Fruit fly (Drosophila melanogaster) whole organism, prepupa: ENCODE results near the gene CG5861.

ENCODE experiments used
- Blimp-1 ChIP-seq: fragments of 200-800 bp; sonication (Bioruptor generic); optimal IDR thresholded peaks from 3 replicates; lab custom pipeline; 2017; ENCODE audit warnings: missing biosample characterization, missing genetic modification characterization, mild to moderate bottlenecking, moderate library complexity, missing genetic modification reagents
- CG10669 ChIP-seq: fragments of 200-800 bp; sonication (Bioruptor generic); optimal IDR thresholded peaks from 3 replicates; lab custom pipeline; 2018; ENCODE audit warnings: missing biosample characterization, mild to moderate bottlenecking, missing genetic modification characterization, moderate library complexity
- CG11762 ChIP-seq: fragments of 200-800 bp; sonication (Bioruptor generic); optimal IDR thresholded peaks from 3 replicates; lab custom pipeline; 2016; ENCODE audit warnings: missing biosample characterization, missing genetic modification characterization; ENCODE audit not compliant: insufficient read depth
- CG11902 ChIP-seq: fragments of 200-800 bp; sonication (Bioruptor generic); optimal IDR thresholded peaks from 3 replicates; lab custom pipeline; 2016; ENCODE audit warnings: missing biosample characterization, missing genetic modification characterization
- CG1621 ChIP-seq: fragments of 200-800 bp; sonication (Bioruptor generic); optimal IDR thresholded peaks from 3 replicates; lab custom pipeline; 2018; ENCODE audit warnings: missing biosample characterization, mild to moderate bottlenecking, missing genetic modification characterization
- CG31627 ChIP-seq: fragments of 200-800 bp; sonication (Bioruptor generic); optimal IDR thresholded peaks from 3 replicates; lab custom pipeline; 2016; ENCODE audit warnings: missing biosample characterization, missing genetic modification characterization
- CG32006 ChIP-seq: fragments of 200-800 bp; sonication (Bioruptor generic); optimal IDR thresholded peaks from 3 replicates; lab custom pipeline; 2017; ENCODE audit warnings: missing biosample characterization, mild to moderate bottlenecking, missing genetic modification characterization
- CG34406 ChIP-seq: fragments of 200-800 bp; sonication (Bioruptor generic); optimal IDR thresholded peaks from 3 replicates; lab custom pipeline; 2016; ENCODE audit warnings: missing biosample characterization, missing genetic modification characterization
- CG3919 ChIP-seq: fragments of 200-800 bp; sonication (Bioruptor generic); optimal IDR thresholded peaks from 3 replicates; lab custom pipeline; 2016; ENCODE audit warnings: missing biosample characterization, missing genetic modification characterization
- CG4318 ChIP-seq: fragments of 200-800 bp; sonication (Bioruptor generic); optimal IDR thresholded peaks from 3 replicates; lab custom pipeline; 2017; ENCODE audit warnings: missing biosample characterization, mild to moderate bottlenecking, missing genetic modification characterization
- CG6163 ChIP-seq: fragments of 200-800 bp; sonication (Bioruptor generic); IDR thresholded peaks from 3 replicates; pipeline ENCODE4 v1.3.6; 2022; ENCODE audit warnings: missing biosample characterization, missing genetic modification characterization
- CG6276 ChIP-seq: fragments of 200-800 bp; sonication (Bioruptor generic); optimal IDR thresholded peaks from 2 replicates; lab custom pipeline; 2017; ENCODE audit warnings: missing biosample characterization, mild to moderate bottlenecking, missing genetic modification characterization
- CG6792 ChIP-seq: fragments of 200-800 bp; sonication (Bioruptor generic); optimal IDR thresholded peaks from 3 replicates; lab custom pipeline; 2016; ENCODE audit warnings: missing biosample characterization, missing genetic modification characterization
- CG6808 ChIP-seq: fragments of 200-800 bp; sonication (Bioruptor generic); optimal IDR thresholded peaks from 3 replicates; lab custom pipeline; 2017; ENCODE audit warnings: missing biosample characterization, missing genetic modification characterization, mild to moderate bottlenecking, moderate library complexity, missing genetic modification reagents
- CG6854 ChIP-seq: fragments of 200-800 bp; sonication (Bioruptor generic); optimal IDR thresholded peaks from 2 replicates; lab custom pipeline; 2017; ENCODE audit warnings: missing biosample characterization, mild to moderate bottlenecking, missing genetic modification characterization
- CG7368 ChIP-seq: fragments of 200-800 bp; sonication (Bioruptor generic); optimal IDR thresholded peaks from 3 replicates; lab custom pipeline; 2016; ENCODE audit warnings: missing biosample characterization, missing genetic modification characterization
- CG8119 ChIP-seq: fragments of 200-800 bp; sonication (Bioruptor generic); IDR thresholded peaks from 3 replicates; pipeline ENCODE4 v1.3.6; 2022; ENCODE audit warnings: missing biosample characterization, missing genetic modification characterization
- CG8319 ChIP-seq: fragments of 200-800 bp; sonication (Bioruptor generic); optimal IDR thresholded peaks from 3 replicates; lab custom pipeline; 2016; ENCODE audit warnings: missing biosample characterization, missing genetic modification characterization
- Ets21C ChIP-seq: fragments of 200-800 bp; sonication (Bioruptor generic); optimal IDR thresholded peaks from 3 replicates; lab custom pipeline; 2016; ENCODE audit warnings: missing biosample characterization, missing genetic modification characterization
- Ets96B ChIP-seq: fragments of 200-800 bp; optimal IDR thresholded peaks from 2 replicates; lab custom pipeline; 2019; ENCODE audit warnings: missing biosample characterization, mild to moderate bottlenecking, missing genetic modification characterization, moderate library complexity
- Hr39 ChIP-seq: fragments of 200-800 bp; sonication (Bioruptor generic); optimal IDR thresholded peaks from 2 replicates; lab custom pipeline; 2016; ENCODE audit warnings: missing biosample characterization, missing genetic modification characterization
- Lpt ChIP-seq: fragments of 200-800 bp; sonication (Bioruptor generic); optimal IDR thresholded peaks from 3 replicates; lab custom pipeline; 2016; ENCODE audit warnings: missing biosample characterization, missing genetic modification characterization
- OdsH ChIP-seq: fragments of 200-800 bp; sonication (Bioruptor generic); optimal IDR thresholded peaks from 3 replicates; lab custom pipeline; 2016; ENCODE audit warnings: missing biosample characterization, missing genetic modification characterization
- Sox14 ChIP-seq: fragments of 200-800 bp; sonication (Bioruptor generic); optimal IDR thresholded peaks from 3 replicates; lab custom pipeline; 2016; ENCODE audit warnings: missing biosample characterization, missing genetic modification characterization
- Sox15 ChIP-seq: fragments of 200-800 bp; sonication (Bioruptor generic); optimal IDR thresholded peaks from 3 replicates; lab custom pipeline; 2016; ENCODE audit warnings: missing biosample characterization, missing genetic modification characterization
- achi ChIP-seq: fragments of 200-800 bp; sonication (Bioruptor generic); optimal IDR thresholded peaks from 3 replicates; lab custom pipeline; 2016; ENCODE audit warnings: missing biosample characterization, missing genetic modification characterization
- acj6 ChIP-seq: fragments of 200-800 bp; sonication (Bioruptor generic); optimal IDR thresholded peaks from 3 replicates; lab custom pipeline; 2016; ENCODE audit warnings: missing biosample characterization, missing genetic modification characterization
- cyc ChIP-seq: fragments of 200-800 bp; sonication (Bioruptor generic); optimal IDR thresholded peaks from 3 replicates; lab custom pipeline; 2016; ENCODE audit warnings: missing biosample characterization, missing genetic modification characterization
- fkh ChIP-seq: fragments of 200-800 bp; sonication (Bioruptor generic); optimal IDR thresholded peaks from 3 replicates; lab custom pipeline; 2017; ENCODE audit warnings: missing biosample characterization, mild to moderate bottlenecking, missing genetic modification characterization, moderate library complexity
- lz ChIP-seq: fragments of 200-800 bp; sonication (Bioruptor generic); optimal IDR thresholded peaks from 3 replicates; lab custom pipeline; 2016; ENCODE audit warnings: missing biosample characterization, missing genetic modification characterization
- salr ChIP-seq, 2 experiments: fragments of 200-800 bp; sonication (Bioruptor generic); optimal IDR thresholded peaks; 3 replicates each; lab custom pipeline; 2016 to 2018; ENCODE audit warnings: missing biosample characterization in 2 of 2, missing genetic modification characterization in 2 of 2, mild to moderate bottlenecking in 1 of 2
- ss ChIP-seq, 2 experiments: fragments of 200-800 bp; sonication (Bioruptor generic); optimal IDR thresholded peaks; 2 replicates in 1 of 2; 3 replicates in 1 of 2; lab custom pipeline; 2017 to 2018; ENCODE audit warnings: mild to moderate bottlenecking in 2 of 2, missing biosample characterization in 2 of 2, missing genetic modification characterization in 2 of 2, moderate library complexity in 1 of 2
- svp ChIP-seq: fragments of 200-800 bp; sonication (Bioruptor generic); peaks from one replicate; lab custom pipeline; 2016; ENCODE audit warnings: missing biosample characterization, missing genetic modification characterization
- topi ChIP-seq: fragments of 200-800 bp; sonication (Bioruptor generic); optimal IDR thresholded peaks from 3 replicates; lab custom pipeline; 2016; ENCODE audit warnings: missing biosample characterization, missing genetic modification characterization
- vri ChIP-seq: fragments of 200-800 bp; sonication (Bioruptor generic); optimal IDR thresholded peaks from 3 replicates; lab custom pipeline; 2016; ENCODE audit warnings: missing biosample characterization, mild to moderate bottlenecking, missing genetic modification characterization

The CG5861 gene

dm6 chr2L:16284306-16285299, 22.5 kb downstream of the CG5861 start (continued):
- TF ChIP-seq vri (GFP tag; lab: Kevin White, UChicago) (peak; percentile 85), CG1621 (tag; lab: Kevin White, UChicago) (peak; percentile 28), lz (peak; percentile 75), CG3919 (peak; percentile 69), CG7368 (GFP tag; lab: Kevin White, UChicago) (peak; percentile 76), CG8319 (GFP tag; lab: Kevin White, UChicago) (peak; percentile 35), salr (GFP tag; optimal IDR thresholded peaks at IDR 0.05; lab: Kevin White, UChicago) (peak; percentile 38 to 55), topi (GFP tag; lab: Kevin White, UChicago) (peak; percentile 67), OdsH (GFP tag; lab: Kevin White, UChicago) (peak; percentile 76), svp (GFP tag; lab: Kevin White, UChicago) (peak; percentile 74), achi (peak; percentile 66), CG31627 (peak; percentile 68), Sox15 (GFP tag; lab: Kevin White, UChicago) (peak; percentile 32), CG11762 (GFP tag; lab: Kevin White, UChicago) (peak; percentile 54), Lpt (GFP tag; lab: Kevin White, UChicago) (peak; percentile 45), CG6854 (GFP tag; lab: Kevin White, UChicago) (peak; percentile 84), Sox14 (peak; percentile 82), fkh (GFP tag; lab: Kevin White, UChicago) (peak; percentile 31), acj6 (GFP tag; lab: Kevin White, UChicago) (peak; percentile 80), CG10669 (peak; percentile 29), CG6276 (GFP tag; lab: Kevin White, UChicago) (peak; percentile 58), CG6792 (GFP tag; lab: Kevin White, UChicago) (peak; percentile 56), CG11902 (GFP tag; lab: Kevin White, UChicago) (peak; percentile 3), ss (GFP tag; optimal IDR thresholded peaks at IDR 0.05; lab: Kevin White, UChicago) (peak in 1 of 2 experiments; percentile 69), CG32006 (peak; percentile 64), Ets96B (tag; lab: Kevin White, UChicago) (peak; percentile 54), CG8119 (GFP tag; lab: Robert Waterston, UW) (no peak), Ets21C (peak; percentile 49), CG34406 (GFP tag; lab: Kevin White, UChicago) (peak; percentile 61)

dm6 chr2L:16282856-16283255, 24.2 kb downstream of the CG5861 start:
- TF ChIP-seq CG6163 (GFP tag; lab: Robert Waterston, UW) (peak; percentile 20; the same call in 2 of the 3 replicates), Ets96B (tag; lab: Kevin White, UChicago) (no peak), Blimp-1 (no peak), CG6792 (GFP tag; lab: Kevin White, UChicago) (no peak), fkh (GFP tag; lab: Kevin White, UChicago) (peak; percentile 3), svp (GFP tag; lab: Kevin White, UChicago) (peak; percentile 48), Ets21C (no peak), Lpt (GFP tag; lab: Kevin White, UChicago) (peak; percentile 30)

- TF ChIP-seq CG6808 (GFP tag; lab: Kevin White, UChicago) (no peak), Lpt (GFP tag; lab: Kevin White, UChicago) (peak; percentile 5), vri (GFP tag; lab: Kevin White, UChicago) (peak; percentile 13), CG4318 (GFP tag; lab: Kevin White, UChicago) (no peak), CG11762 (GFP tag; lab: Kevin White, UChicago) (no peak), CG6854 (GFP tag; lab: Kevin White, UChicago) (peak; percentile 1), Sox15 (GFP tag; lab: Kevin White, UChicago) (no peak), CG6163 (GFP tag; lab: Robert Waterston, UW) (peak; percentile 21; the same call in 1 of the 3 replicates), Hr39 (GFP tag; lab: Kevin White, UChicago) (peak; percentile 24), cyc (peak; percentile 43), CG6792 (GFP tag; lab: Kevin White, UChicago) (no peak)
These were observed 25.0 kb downstream of the CG5861 start for dm6 chr2L:16282077-16282471.
